Worm (Caenorhabditis elegans): ENCODE results near the gene T15B12.2.

T15B12.2 gene

ce11 chrIII:5305725-5306124, 4.0 kb upstream of the T15B12.2 start (continued):
- no peak for TF ChIP-seq bed-2 (GFP tag; IDR thresholded peaks at IDR 0.05)
- TF ChIP-seq ztf-6 (GFP tag; IDR thresholded peaks at IDR 0.05): peak; percentile 88
- TF ChIP-seq ztf-22 (GFP tag; optimal IDR thresholded peaks at IDR 0.05): no peak
- peak; percentile 66 for TF ChIP-seq unc-130 (GFP tag; optimal IDR thresholded peaks at IDR 0.05)
- peak; percentile 97 for TF ChIP-seq die-1 (tag; optimal IDR thresholded peaks at IDR 0.05)
- TF ChIP-seq Y53F4B.3 (GFP tag; IDR thresholded peaks at IDR 0.05): no peak; the same call in 1 of the 2 replicates
- TF ChIP-seq bed-1 (GFP tag; IDR thresholded peaks at IDR 0.05): no peak
- TF ChIP-seq ceh-91 (GFP tag; IDR thresholded peaks at IDR 0.05): peak; percentile 48; the same call in 1 of the 2 replicates
- peak; percentile 91 for TF ChIP-seq ceh-40 (GFP tag; IDR thresholded peaks at IDR 0.05)
- peak; percentile 52 for TF ChIP-seq snpc-4 (GFP tag; optimal IDR thresholded peaks at IDR 0.05)
- peak in 1 of 4 experiments; percentile 78 for TF ChIP-seq snpc-4 (tag; optimal IDR thresholded peaks at IDR 0.05)
- peak; percentile 18 for TF ChIP-seq xnd-1 (tag; optimal IDR thresholded peaks at IDR 0.05)
- TF ChIP-seq nfyb-1 (GFP tag; IDR thresholded peaks at IDR 0.05): peak; percentile 85
- peak; percentile 81 for TF ChIP-seq D2030.7 (GFP tag; IDR thresholded peaks at IDR 0.05)

DNA sequence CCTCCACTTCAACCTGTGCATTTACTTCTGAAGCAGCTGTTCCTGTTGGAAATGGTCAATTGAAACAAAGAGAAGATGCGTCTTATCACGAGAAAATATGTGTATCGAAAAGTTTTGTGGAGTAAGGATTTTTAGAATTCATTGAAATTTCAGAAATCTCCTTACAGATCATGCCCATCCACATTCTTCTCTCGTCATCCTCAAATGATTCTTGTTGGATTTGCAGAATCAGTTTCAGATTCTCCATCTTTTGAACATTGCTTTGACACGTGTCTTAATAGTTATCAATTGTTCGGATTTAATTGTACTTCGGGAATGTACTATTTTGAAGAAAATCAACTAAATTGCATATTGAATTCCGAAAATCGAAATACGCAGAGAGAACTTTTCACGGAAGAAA, 2.4 kb upstream of the T15B12.2 start:
- TF ChIP-seq let-526 (GFP tag; IDR thresholded peaks at IDR 0.05): no peak
- no peak for TF ChIP-seq lir-1 (GFP tag; conservative IDR thresholded peaks at IDR 0.05)
- TF ChIP-seq attf-3 (GFP tag; conservative IDR thresholded peaks at IDR 0.05): no peak
- TF ChIP-seq T26A5.8 (tag; optimal IDR thresholded peaks at IDR 0.05): no peak
- TF ChIP-seq C17E4.6 (GFP tag; IDR thresholded peaks at IDR 0.05): no peak
- TF ChIP-seq ztf-26 (tag; optimal IDR thresholded peaks at IDR 0.05): no peak
- no peak for TF ChIP-seq Y67H2A.10 (GFP tag; conservative IDR thresholded peaks at IDR 0.05)
- TF ChIP-seq nfyb-1 (GFP tag; IDR thresholded peaks at IDR 0.05): no peak
- no peak for TF ChIP-seq gei-17 (GFP tag; optimal IDR thresholded peaks at IDR 0.05)
- no peak for TF ChIP-seq mel-28 (tag; optimal IDR thresholded peaks at IDR 0.05; ENCODE audit: borderline replicate concordance)
- no peak for TF ChIP-seq zfh-2 (GFP tag; conservative IDR thresholded peaks at IDR 0.05)
- no peak for TF ChIP-seq snpc-1.3 (tag; optimal IDR thresholded peaks at IDR 0.05; ENCODE audit: insufficient read depth)
- TF ChIP-seq ceh-91 (GFP tag; IDR thresholded peaks at IDR 0.05): no peak
- TF ChIP-seq ceh-100 (GFP tag; IDR thresholded peaks at IDR 0.05): no peak
- TF ChIP-seq ztf-22 (GFP tag; optimal IDR thresholded peaks at IDR 0.05): no peak
- no peak for TF ChIP-seq Y56A3A.18 (GFP tag; IDR thresholded peaks at IDR 0.05)
- TF ChIP-seq snpc-4 (GFP tag; optimal IDR thresholded peaks at IDR 0.05): no peak
- TF ChIP-seq snpc-4 (tag; optimal IDR thresholded peaks at IDR 0.05): no peak
- no peak for TF ChIP-seq egl-18 (GFP tag; IDR thresholded peaks at IDR 0.05)

- TF ChIP-seq snpc-4 (GFP tag; optimal IDR thresholded peaks at IDR 0.05) (peak; percentile 64), snpc-4 (tag; optimal IDR thresholded peaks at IDR 0.05) (peak in 2 of 4 experiments; percentile 55 to 57), F33H1.4 (GFP tag; IDR thresholded peaks at IDR 0.05) (peak; percentile 57), hlh-12 (tag; optimal IDR thresholded peaks at IDR 0.05) (peak; percentile 22), cebp-1 (GFP tag; IDR thresholded peaks at IDR 0.05) (peak; percentile 43; the same call in 1 of the 2 replicates), cebp-1 (tag; optimal IDR thresholded peaks at IDR 0.05) (no peak), C06A6.2 (GFP tag; conservative IDR thresholded peaks at IDR 0.05) (0 out of 2 replicates have a peak, but pooled peaks have one; percentile 39), egrh-3 (GFP tag; IDR thresholded peaks at IDR 0.05) (0 out of 2 replicates have a peak, but pooled peaks have one; percentile 29), bed-1 (GFP tag; IDR thresholded peaks at IDR 0.05) (peak; percentile 87; the same call in 1 of the 2 replicates), pha-4 (tag; optimal IDR thresholded peaks at IDR 0.05) (no peak), ztf-3 (GFP tag; optimal IDR thresholded peaks at IDR 0.05) (no peak), Y95B8A.8 (GFP tag; IDR thresholded peaks at IDR 0.05) (no peak), F49E8.2 (tag; optimal IDR thresholded peaks at IDR 0.05; ENCODE audit: insufficient read depth) (no peak), aptf-3 (GFP tag; IDR thresholded peaks at IDR 0.05) (no peak), ceh-58 (GFP tag; IDR thresholded peaks at IDR 0.05) (0 out of 2 replicates have a peak, but pooled peaks have one; percentile 55), lin-26 (GFP tag; IDR thresholded peaks at IDR 0.05) (peak; percentile 94), fkh-3 (tag; optimal IDR thresholded peaks at IDR 0.05) (no peak), somi-1 (GFP tag; optimal IDR thresholded peaks at IDR 0.05) (peak; percentile 80), F23B12.7 (tag; optimal IDR thresholded peaks at IDR 0.05; ENCODE audit: insufficient read depth) (peak; percentile 81), ets-4 (GFP tag; optimal IDR thresholded peaks at IDR 0.05) (peak; percentile 62), mxl-1 (tag; optimal IDR thresholded peaks at IDR 0.05) (peak; percentile 81), F57A8.1 (GFP tag; optimal IDR thresholded peaks at IDR 0.05) (peak; percentile 39)
Measured at ce11 chrIII:5294867-5295266, 6.8 kb downstream of the T15B12.2 start.
